Worm (Caenorhabditis elegans) whole organism, mixed stage, embryonic: ENCODE results near the gene BE10.5.
A peak's percentile ranks its signal among the peaks of the same experiment; 100 is the strongest.

Experiments used
- ces-1 ChIP-seq: fragments of 150-350 bp; optimal IDR thresholded peaks from 2 replicates; lab custom pipeline; 2014; ENCODE audit warnings: missing biosample characterization, missing genetic modification reagents, missing genetic modification characterization
- lsy-2 ChIP-seq: fragments of 150-350 bp; optimal IDR thresholded peaks from 2 replicates; lab custom pipeline; 2014; ENCODE audit warnings: missing biosample characterization, missing genetic modification characterization

DNA sequence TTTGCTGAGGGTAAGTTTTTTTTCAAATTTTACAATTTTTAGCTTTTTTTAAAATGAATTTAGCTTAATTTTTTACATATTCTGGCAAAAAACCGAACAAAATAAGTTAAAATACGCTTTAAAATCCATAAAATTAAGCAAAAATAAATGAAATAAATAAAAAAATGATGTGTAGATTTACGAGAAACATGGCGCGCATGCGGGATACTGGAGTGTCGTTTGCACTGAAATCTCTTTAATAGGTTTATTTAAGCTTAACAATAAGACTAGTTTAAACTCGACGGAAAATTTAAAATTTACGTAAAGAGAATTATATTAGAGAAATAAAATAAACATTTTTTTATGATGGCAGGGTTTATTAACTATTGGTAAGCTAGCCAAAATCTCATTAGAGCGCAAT is 14.7 kb upstream of the BE10.5 start:
- TF ChIP-seq ces-1 (GFP tag; lab: Kevin White, UChicago) (peak; percentile 60), lsy-2 (tag; lab: Kevin White, UChicago) (no peak)
